Fruit fly (Drosophila melanogaster) whole organism, adult: Measurements from ENCODE around the gene CG43235.

Source experiments
- CG12768 ChIP-seq: fragments of 200-800 bp; sonication (Bioruptor generic); optimal IDR thresholded peaks from 2 replicates; lab custom pipeline; 2017; ENCODE audit warnings: missing biosample characterization, missing genetic modification characterization, mild to moderate bottlenecking, moderate library complexity, missing genetic modification reagents
- tj ChIP-seq: fragments of 200-800 bp; sonication (Bioruptor generic); optimal IDR thresholded peaks from 3 replicates; lab custom pipeline; 2017; ENCODE audit warnings: missing biosample characterization, mild to moderate bottlenecking, missing genetic modification characterization, moderate library complexity

- no peak for TF ChIP-seq CG12768 (GFP tag; lab: Kevin White, UChicago)
- no peak for TF ChIP-seq tj (GFP tag; lab: Kevin White, UChicago)
Measured at dm6 chr2L:7675754-7676178, 17.1 kb upstream of the CG43235 start.
